Worm (Caenorhabditis elegans): ENCODE results near the gene F55C5.17.

The F55C5.17 gene

DNA sequence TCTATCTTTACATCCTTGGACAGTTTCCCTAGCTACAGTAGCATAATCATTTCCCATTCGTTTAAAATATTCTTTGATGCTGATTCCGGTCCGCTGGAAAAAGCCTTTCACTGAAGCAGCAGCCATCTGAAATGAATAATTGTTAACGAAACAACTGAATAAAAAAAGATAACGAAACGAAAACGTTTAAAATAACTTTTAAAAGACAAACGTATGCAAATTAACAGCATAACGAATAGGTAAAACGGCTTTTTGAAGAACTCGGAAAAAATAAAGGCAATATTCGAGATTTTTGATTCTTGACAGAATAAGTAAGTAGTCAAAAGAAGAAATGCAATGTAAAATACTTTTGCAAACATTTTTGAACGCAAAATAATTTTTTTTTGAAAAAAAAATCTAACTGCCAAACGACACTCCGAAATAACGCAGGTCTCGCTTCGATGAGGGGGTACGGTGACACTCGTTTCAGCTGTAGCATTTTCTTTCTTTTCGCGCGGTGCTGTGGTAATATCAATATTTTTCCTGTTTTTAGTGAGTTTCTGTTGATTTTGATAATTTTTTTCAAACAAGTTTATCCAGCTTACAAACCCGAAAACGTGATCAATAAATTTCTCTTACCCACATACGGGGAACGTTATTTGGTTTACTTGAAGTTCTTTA, 15.7 kb downstream of the F55C5.17 start, which contains the start of the genes R04F11.5 and R04F11.2 (continued):
- TF ChIP-seq nhr-84 (tag; optimal IDR thresholded peaks at IDR 0.05) (no peak), ama-1 (optimal IDR thresholded peaks at IDR 0.05) (no peak), ceh-88 (GFP tag; IDR thresholded peaks at IDR 0.05) (peak; percentile 7; the same call in 1 of the 2 replicates), skn-1 (tag; optimal IDR thresholded peaks at IDR 0.05) (peak; percentile 89), xbp-1 (tag; optimal IDR thresholded peaks at IDR 0.05) (peak; percentile 73), elt-2 (tag; optimal IDR thresholded peaks at IDR 0.05) (no peak), fkh-8 (tag; optimal IDR thresholded peaks at IDR 0.05) (peak; percentile 48), zip-4 (GFP tag; optimal IDR thresholded peaks at IDR 0.05) (peak; percentile 18), ceh-82 (tag; optimal IDR thresholded peaks at IDR 0.05) (peak; percentile 55 to 86 (median 59)), hpl-2 (GFP tag; optimal IDR thresholded peaks at IDR 0.05) (peak; percentile 2), nhr-85 (tag) (peak; percentile 85), egl-27 (tag; optimal IDR thresholded peaks at IDR 0.05) (no peak), snu-23 (GFP tag; optimal IDR thresholded peaks at IDR 0.05) (peak; percentile 86), C16A3.4 (tag; optimal IDR thresholded peaks at IDR 0.05) (peak; percentile 94), grh-1 (GFP tag; IDR thresholded peaks at IDR 0.05) (0 out of 2 replicates have a peak, but pooled peaks have one; percentile 56), mdl-1 (tag; optimal IDR thresholded peaks at IDR 0.05) (peak in 1 of 2 experiments; percentile 25)

DNA sequence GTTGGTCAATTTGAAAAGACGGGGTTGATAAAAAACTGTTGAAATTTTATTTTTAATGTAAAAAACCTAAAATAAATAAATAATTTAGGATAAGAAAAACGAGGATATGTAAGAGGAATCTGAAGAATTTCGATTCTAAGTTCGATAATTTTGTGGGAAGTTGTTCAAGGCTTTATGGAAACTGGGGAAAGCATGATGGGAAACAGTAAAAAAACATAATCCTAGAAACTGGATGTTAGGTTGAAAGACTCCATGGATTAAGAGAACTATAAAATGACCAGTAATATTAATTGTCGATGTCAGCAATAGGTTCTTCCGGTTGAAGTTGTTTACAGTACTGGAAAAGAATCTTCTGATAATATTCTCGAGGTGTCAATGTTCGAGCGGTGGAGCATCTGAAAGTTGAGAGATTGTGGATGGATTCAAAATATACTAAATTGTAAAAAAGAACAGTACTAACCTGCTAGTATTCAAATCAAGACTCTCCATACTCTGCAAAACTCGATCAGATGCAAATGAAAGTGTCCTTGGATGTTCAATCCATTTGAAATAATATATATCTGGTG, 18.0 kb downstream of the F55C5.17 start:
- TF ChIP-seq swsn-7 (tag; optimal IDR thresholded peaks at IDR 0.05) (no peak), nhr-47 (tag; optimal IDR thresholded peaks at IDR 0.05) (peak; percentile 1), fkh-8 (tag; optimal IDR thresholded peaks at IDR 0.05) (no peak), efl-1 (optimal IDR thresholded peaks at IDR 0.05) (no peak), efl-1 (GFP tag; optimal IDR thresholded peaks at IDR 0.05 in 1 of 2) (peak in 1 of 2 experiments; percentile 47), nhr-71 (tag; optimal IDR thresholded peaks at IDR 0.05) (peak; percentile 4), pax-3 (tag; optimal IDR thresholded peaks at IDR 0.05) (peak; percentile 1), jun-1 (tag; optimal IDR thresholded peaks at IDR 0.05) (no peak), fkh-10 (GFP tag; optimal IDR thresholded peaks at IDR 0.05) (no peak)

DNA sequence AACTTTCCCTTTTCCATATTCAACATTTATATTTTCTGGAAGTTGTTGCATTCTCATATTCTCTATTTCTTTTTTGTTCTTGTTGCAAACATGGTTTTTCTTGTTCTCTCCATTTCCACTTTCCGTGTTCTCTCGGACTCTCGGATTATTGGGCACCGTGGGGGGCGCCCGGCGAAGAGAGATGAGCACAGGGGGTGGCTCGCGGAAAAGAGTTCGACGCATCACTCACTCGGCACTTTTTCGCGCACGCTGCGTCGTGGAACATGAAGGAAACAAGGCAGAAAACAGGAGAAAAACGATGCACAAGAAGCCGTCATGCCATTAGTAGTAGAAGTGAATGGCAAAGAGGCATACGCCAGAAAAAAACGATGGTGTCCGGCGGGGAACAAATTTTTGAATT, 24.3 kb downstream of the F55C5.17 start:
- TF ChIP-seq nhr-47 (tag; optimal IDR thresholded peaks at IDR 0.05) (no peak), dpl-1 (GFP tag; optimal IDR thresholded peaks at IDR 0.05) (no peak), isw-1 (GFP tag; IDR thresholded peaks at IDR 0.05) (no peak), nhr-11 (tag; optimal IDR thresholded peaks at IDR 0.05) (no peak), blmp-1 (tag; optimal IDR thresholded peaks at IDR 0.05) (no peak), grh-1 (GFP tag; IDR thresholded peaks at IDR 0.05) (no peak), vab-15 (tag; optimal IDR thresholded peaks at IDR 0.05) (no peak), lin-15B (tag; optimal IDR thresholded peaks at IDR 0.05) (no peak), lin-14 (GFP tag; optimal IDR thresholded peaks at IDR 0.05) (peak; percentile 13), nhr-28 (tag; optimal IDR thresholded peaks at IDR 0.05) (no peak), ceh-90 (tag; optimal IDR thresholded peaks at IDR 0.05) (no peak), hlh-4 (tag; optimal IDR thresholded peaks at IDR 0.05) (no peak), pax-3 (tag; optimal IDR thresholded peaks at IDR 0.05) (no peak), efl-1 (optimal IDR thresholded peaks at IDR 0.05) (no peak), efl-1 (GFP tag; optimal IDR thresholded peaks at IDR 0.05 in 1 of 2) (peak in 1 of 2 experiments; percentile 16), mdl-1 (tag; optimal IDR thresholded peaks at IDR 0.05) (no peak), ztf-4 (tag; optimal IDR thresholded peaks at IDR 0.05) (no peak), hpl-2 (GFP tag; optimal IDR thresholded peaks at IDR 0.05) (no peak)

DNA sequence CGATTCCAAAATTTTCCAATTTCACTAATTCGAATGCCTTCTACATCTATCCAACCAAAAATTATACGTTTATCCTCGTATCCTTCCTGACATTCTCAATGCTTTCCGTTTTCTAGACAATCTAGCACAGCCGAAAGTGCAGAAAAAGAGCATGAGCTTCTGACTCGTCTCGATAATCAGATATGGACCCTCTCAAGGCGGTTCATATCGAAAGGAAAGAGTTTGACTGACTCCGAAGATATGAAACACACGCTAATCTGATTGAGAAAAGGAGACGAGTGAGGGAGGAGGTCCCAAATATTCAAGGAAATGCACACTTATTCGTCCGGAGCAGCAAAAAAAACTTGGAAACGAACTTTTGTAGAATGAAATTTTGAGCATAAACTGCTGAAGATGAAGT, 26.8 kb downstream of the F55C5.17 start:
- TF ChIP-seq pqm-1 (tag; optimal IDR thresholded peaks at IDR 0.05), result no peak
- no peak for TF ChIP-seq skn-1 (tag; optimal IDR thresholded peaks at IDR 0.05)
- no peak for TF ChIP-seq jun-1 (tag; optimal IDR thresholded peaks at IDR 0.05)
- no peak for TF ChIP-seq lin-35 (GFP tag; optimal IDR thresholded peaks at IDR 0.05)
- TF ChIP-seq elt-3 (tag; optimal IDR thresholded peaks at IDR 0.05), result no peak
- no peak for TF ChIP-seq sptf-1 (tag; optimal IDR thresholded peaks at IDR 0.05)
- no peak for TF ChIP-seq vab-15 (tag; optimal IDR thresholded peaks at IDR 0.05)
- TF ChIP-seq efl-1 (optimal IDR thresholded peaks at IDR 0.05), result no peak
- TF ChIP-seq efl-1 (GFP tag; optimal IDR thresholded peaks at IDR 0.05 in 1 of 2), result peak in 1 of 2 experiments; percentile 86
- TF ChIP-seq lin-13 (GFP tag; optimal IDR thresholded peaks at IDR 0.05), result no peak
- TF ChIP-seq lin-14 (GFP tag; optimal IDR thresholded peaks at IDR 0.05), result peak; percentile 12
- no peak for TF ChIP-seq nhr-237 (tag; optimal IDR thresholded peaks at IDR 0.05)
